Worm (Caenorhabditis elegans): ENCODE data around the gene ddx-23.

DNA sequence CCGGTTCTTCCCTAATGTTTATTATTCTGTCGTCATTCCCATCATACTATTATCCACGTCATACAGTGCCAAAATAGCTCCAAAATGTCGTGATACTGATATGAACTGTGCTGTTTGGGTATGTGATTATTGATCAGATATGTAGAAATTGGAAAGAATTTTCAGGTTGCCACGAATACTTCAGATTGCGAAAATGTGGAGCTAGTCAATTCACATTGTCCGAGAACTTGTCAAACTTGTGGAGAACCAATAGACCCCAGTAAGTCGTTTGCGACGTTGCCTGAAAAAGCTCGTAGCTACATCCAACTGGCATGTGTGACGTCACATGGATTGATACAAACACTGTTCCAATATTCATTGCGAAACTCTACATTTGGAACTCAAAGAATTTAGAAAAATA is 31.4 kb upstream of the ddx-23 start:
- TF ChIP-seq D2030.7 (GFP tag; IDR thresholded peaks at IDR 0.05) (no peak), nhr-120 (GFP tag; IDR thresholded peaks at IDR 0.05) (no peak), ztf-3 (GFP tag; optimal IDR thresholded peaks at IDR 0.05) (no peak)

Measured in whole organism, young adult.